Worm (Caenorhabditis elegans) whole organism, young adult: ENCODE measurements around the gene Y51B9A.5.

Source experiments
- aptf-2 ChIP-seq: fragments of 200-800 bp; sonication (Bioruptor generic); conservative IDR thresholded peaks from 2 replicates; pipeline ENCODE4 v1.3.6; 2022; ENCODE audit warnings: missing genetic modification reagents, missing genetic modification characterization, missing compliant biosample characterization
- ceh-27 ChIP-seq: fragments of 200-800 bp; sonication (Bioruptor generic); optimal IDR thresholded peaks from 2 replicates; lab custom pipeline; 2018; ENCODE audit warnings: mild to moderate bottlenecking, missing genetic modification characterization, moderate library complexity, missing compliant biosample characterization
- dpff-1 ChIP-seq: sonication (generic microtip); optimal IDR thresholded peaks from 2 replicates; lab custom pipeline; 2017; ENCODE audit warnings: mild to moderate bottlenecking, missing genetic modification characterization, missing compliant biosample characterization
- egl-44 ChIP-seq: fragments of 200-800 bp; sonication (Bioruptor generic); IDR thresholded peaks from 2 replicates; pipeline ENCODE4 v1.3.6; 2022; ENCODE audit warnings: missing genetic modification reagents, missing genetic modification characterization, missing compliant biosample characterization
- madf-8 ChIP-seq: fragments of 200-800 bp; sonication (Bioruptor generic); conservative IDR thresholded peaks from 2 replicates; pipeline ENCODE4 v1.3.6; 2022; ENCODE audit warnings: missing genetic modification reagents, missing genetic modification characterization, missing compliant biosample characterization
- unc-62 ChIP-seq: fragments of 150-350 bp; optimal IDR thresholded peaks from 2 replicates; lab custom pipeline; 2014; ENCODE audit warnings: missing biosample characterization, missing genetic modification reagents, missing genetic modification characterization
- ztf-22 ChIP-seq: fragments of 200-800 bp; sonication (Bioruptor generic); optimal IDR thresholded peaks from 2 replicates; lab custom pipeline; 2018; ENCODE audit warnings: mild to moderate bottlenecking, missing genetic modification characterization, moderate library complexity, missing compliant biosample characterization

- TF ChIP-seq madf-8 (GFP tag; lab: Robert Waterston, UW) (no peak), unc-62 (GFP tag; lab: Kevin White, UChicago) (no peak), egl-44 (GFP tag; lab: Robert Waterston, UW) (no peak), ceh-27 (GFP tag; lab: Kevin White, UChicago) (no peak), dpff-1 (tag; lab: Kevin White, UChicago) (no peak), aptf-2 (no peak), ztf-22 (no peak)
These were observed 41.4 kb downstream of the Y51B9A.5 start, which contains the start of gene R09D1.13 for ce11 chrII:9445368-9445767.
